Fruit fly (Drosophila melanogaster): ENCODE measurements around the gene CG8927.
A peak's percentile ranks its signal among the peaks of the same experiment; 100 is the strongest.

The CG8927 gene

dm6 chr3R:16207074-16207609, 26.3 kb downstream of the CG8927 start (continued):
- peak; percentile 3 for TF ChIP-seq Dip3 (GFP tag; optimal IDR thresholded peaks at IDR 0.05)
- TF ChIP-seq ftz-f1 (GFP tag; optimal IDR thresholded peaks at IDR 0.05), result peak; percentile 94
- TF ChIP-seq CG4424 (GFP tag; optimal IDR thresholded peaks at IDR 0.05), result no peak
- 0 out of 2 replicates have a peak, but pooled peaks have one; percentile 9 for TF ChIP-seq tna (GFP tag; IDR thresholded peaks at IDR 0.05; ENCODE audit: partially characterized antibody)
- peak; percentile 48 for TF ChIP-seq pros (GFP tag; optimal IDR thresholded peaks at IDR 0.05)
- TF ChIP-seq Doc2 (GFP tag; IDR thresholded peaks at IDR 0.05), result no peak
- no peak for TF ChIP-seq HLH54F (GFP tag; optimal IDR thresholded peaks at IDR 0.05)
- no peak for TF ChIP-seq Jarid2 (GFP tag; optimal IDR thresholded peaks at IDR 0.05)
- no peak for TF ChIP-seq CG10321 (GFP tag; IDR thresholded peaks at IDR 0.05)
- TF ChIP-seq kah (GFP tag; optimal IDR thresholded peaks at IDR 0.05), result peak; percentile 24
- TF ChIP-seq Neu2 (GFP tag; optimal IDR thresholded peaks at IDR 0.05; ENCODE audit: borderline replicate concordance), result no peak
- peak; percentile 3 for TF ChIP-seq caup (GFP tag; optimal IDR thresholded peaks at IDR 0.05; ENCODE audit: severe bottlenecking)
- no peak for TF ChIP-seq NC2β (GFP tag; optimal IDR thresholded peaks at IDR 0.05)
- TF ChIP-seq Fer1 (GFP tag; optimal IDR thresholded peaks at IDR 0.05), result peak; percentile 53
- TF ChIP-seq CG16815 (GFP tag; optimal IDR thresholded peaks at IDR 0.05), result no peak
- TF ChIP-seq E2f1 (GFP tag; IDR thresholded peaks at IDR 0.05), result no peak
- TF ChIP-seq CG6791 (GFP tag; IDR thresholded peaks at IDR 0.05; ENCODE audit: partially characterized antibody), result no peak
- TF ChIP-seq CG15601 (tag; optimal IDR thresholded peaks at IDR 0.05), result no peak
- TF ChIP-seq bigmax (GFP tag; optimal IDR thresholded peaks at IDR 0.05), result no peak
- no peak for TF ChIP-seq esg (GFP tag; conservative IDR thresholded peaks at IDR 0.05)
- TF ChIP-seq Hey (tag; optimal IDR thresholded peaks at IDR 0.05), result peak; percentile 55
- no peak for TF ChIP-seq z (GFP tag; IDR thresholded peaks at IDR 0.05)
- TF ChIP-seq luna (GFP tag; optimal IDR thresholded peaks at IDR 0.05), result no peak
- no peak for TF ChIP-seq CG5245 (GFP tag; optimal IDR thresholded peaks at IDR 0.05)
- TF ChIP-seq rib (GFP tag; IDR thresholded peaks at IDR 0.05), result peak; percentile 75; the same call in 1 of the 2 replicates
- TF ChIP-seq CkIIα-i1 (GFP tag; IDR thresholded peaks at IDR 0.05), result no peak
- peak; percentile 44 for TF ChIP-seq Dek (tag; optimal IDR thresholded peaks at IDR 0.05)
- TF ChIP-seq Sry-δ (GFP tag; optimal IDR thresholded peaks at IDR 0.05), result no peak
- TF ChIP-seq Oaz (GFP tag; IDR thresholded peaks at IDR 0.05), result no peak
- TF ChIP-seq D19B (GFP tag; optimal IDR thresholded peaks at IDR 0.05), result peak; percentile 3
- no peak; the same call in 2 of the 3 replicates for TF ChIP-seq Opbp (GFP tag; IDR thresholded peaks at IDR 0.05; ENCODE audit: partially characterized antibody)
- no peak for TF ChIP-seq vnd (GFP tag; IDR thresholded peaks at IDR 0.05; ENCODE audit: partially characterized antibody)
- peak; percentile 38 for TF ChIP-seq HHEX (GFP tag; optimal IDR thresholded peaks at IDR 0.05)
- no peak for TF ChIP-seq Awh (GFP tag; IDR thresholded peaks at IDR 0.05)
- TF ChIP-seq CG9932 (GFP tag; IDR thresholded peaks at IDR 0.05), result peak; percentile 62
- no peak for TF ChIP-seq ken (GFP tag; IDR thresholded peaks at IDR 0.05)
- peak; percentile 71 for TF ChIP-seq dm (GFP tag; optimal IDR thresholded peaks at IDR 0.05)
- no peak for TF ChIP-seq CG31388 (GFP tag; optimal IDR thresholded peaks at IDR 0.05)
- TF ChIP-seq Hr78 (GFP tag; optimal IDR thresholded peaks at IDR 0.05), result peak in 1 of 2 experiments; percentile 55
- peak; percentile 87 for TF ChIP-seq CG4360 (GFP tag; IDR thresholded peaks at IDR 0.05)
- TF ChIP-seq pita (GFP tag; optimal IDR thresholded peaks at IDR 0.05), result no peak
- TF ChIP-seq CG13287 (GFP tag; IDR thresholded peaks at IDR 0.05; ENCODE audit: partially characterized antibody), result peak; percentile 64
- 0 out of 2 replicates have a peak, but pooled peaks have one; percentile 29 for TF ChIP-seq CG14441 (GFP tag; IDR thresholded peaks at IDR 0.05)
- TF ChIP-seq fd3F (GFP tag; optimal IDR thresholded peaks at IDR 0.05), result no peak
- no peak for TF ChIP-seq seq (GFP tag; IDR thresholded peaks at IDR 0.05)
- no peak for TF ChIP-seq CG11456 (GFP tag; IDR thresholded peaks at IDR 0.05)
- TF ChIP-seq MBD-R2 (GFP tag; IDR thresholded peaks at IDR 0.05), result no peak; the same call in 1 of the 2 replicates
- TF ChIP-seq CG6272 (GFP tag; IDR thresholded peaks at IDR 0.05), result no peak; the same call in 1 of the 2 replicates
- TF ChIP-seq CG10431 (GFP tag; optimal IDR thresholded peaks at IDR 0.05), result no peak
- TF ChIP-seq Sry-β (GFP tag; optimal IDR thresholded peaks at IDR 0.05), result no peak
